Worm (Caenorhabditis elegans) whole organism, L3 larva: ENCODE results near the gene F59B10.2.
A peak's percentile ranks its signal among the peaks of the same experiment; 100 is the strongest.

Experiments used
- R02D3.7 ChIP-seq: fragments of 150-350 bp; optimal IDR thresholded peaks from 2 replicates; lab custom pipeline; 2014; ENCODE audit warnings: missing biosample characterization, missing genetic modification characterization
- ama-1 ChIP-seq: fragments of 150-350 bp; optimal IDR thresholded peaks from 2 replicates; lab custom pipeline; 2018
- ceh-16 ChIP-seq: sonication (generic microtip); optimal IDR thresholded peaks from 2 replicates; lab custom pipeline; 2017; ENCODE audit warnings: missing biosample characterization, missing genetic modification characterization
- egl-5 ChIP-seq: fragments of 150-350 bp; optimal IDR thresholded peaks from 2 replicates; lab custom pipeline; 2017; ENCODE audit warnings: missing biosample characterization, missing genetic modification reagents, missing genetic modification characterization, inconsistent platforms
- elt-2 ChIP-seq: sonication (generic microtip); optimal IDR thresholded peaks from 2 replicates; lab custom pipeline; 2016; ENCODE audit warnings: missing genetic modification reagents, mild to moderate bottlenecking, missing genetic modification characterization, missing compliant biosample characterization
- elt-3 ChIP-seq, 3 experiments: fragments of 150-350 bp in 1 of 3; sonication (generic microtip) in 2 of 3; optimal IDR thresholded peaks; 2 replicates in 2 of 3; 4 replicates in 1 of 3; lab custom pipeline; 2014 to 2017; ENCODE audit warnings: missing biosample characterization in 3 of 3, missing genetic modification characterization in 3 of 3
- eor-1 ChIP-seq, 2 experiments: fragments of 150-350 bp; optimal IDR thresholded peaks; 2 replicates each; lab custom pipeline; 2014 to 2018; ENCODE audit warnings: missing biosample characterization in 2 of 2, missing genetic modification characterization in 2 of 2
- fkh-10 ChIP-seq: sonication (generic microtip); optimal IDR thresholded peaks from 2 replicates; lab custom pipeline; 2017; ENCODE audit warnings: missing biosample characterization, missing genetic modification reagents, missing genetic modification characterization
- fkh-2 ChIP-seq: fragments of 150-350 bp; optimal IDR thresholded peaks from 2 replicates; lab custom pipeline; 2014; ENCODE audit warnings: missing biosample characterization, missing genetic modification reagents, missing genetic modification characterization
- fos-1 ChIP-seq: fragments of 150-350 bp; optimal IDR thresholded peaks from 2 replicates; lab custom pipeline; 2014; ENCODE audit warnings: missing biosample characterization, missing genetic modification characterization
- hmg-11 ChIP-seq: sonication (generic microtip); optimal IDR thresholded peaks from 2 replicates; lab custom pipeline; 2016; ENCODE audit warnings: missing genetic modification characterization, missing compliant biosample characterization
- jun-1 ChIP-seq: fragments of 150-350 bp; optimal IDR thresholded peaks from 2 replicates; lab custom pipeline; 2014; ENCODE audit warnings: missing biosample characterization, missing genetic modification reagents, missing genetic modification characterization
- lin-15B ChIP-seq: fragments of 150-350 bp; optimal IDR thresholded peaks from 2 replicates; lab custom pipeline; 2014; ENCODE audit warnings: missing biosample characterization, missing genetic modification characterization
- lin-39 ChIP-seq: fragments of 150-350 bp; optimal IDR thresholded peaks from 2 replicates; lab custom pipeline; 2018; ENCODE audit warnings: missing biosample characterization, missing genetic modification reagents, missing genetic modification characterization
- lsy-12 ChIP-seq: sonication (generic microtip); optimal IDR thresholded peaks from 2 replicates; lab custom pipeline; 2016; ENCODE audit warnings: mild to moderate bottlenecking, missing genetic modification characterization, missing compliant biosample characterization
- mdl-1 ChIP-seq: fragments of 150-350 bp; optimal IDR thresholded peaks from 2 replicates; lab custom pipeline; 2014; ENCODE audit warnings: missing biosample characterization, missing genetic modification characterization
- mml-1 ChIP-seq: fragments of 150-350 bp; sonication (generic microtip); optimal IDR thresholded peaks from 3 replicates; lab custom pipeline; 2014; ENCODE audit warnings: missing biosample characterization, missing genetic modification characterization
- nfya-1 ChIP-seq: sonication (generic microtip); optimal IDR thresholded peaks from 2 replicates; lab custom pipeline; 2017; ENCODE audit warnings: missing genetic modification characterization, mild to moderate bottlenecking, missing compliant biosample characterization, antibody characterized with exemption, moderate library complexity; ENCODE audit not compliant: insufficient read depth
- nhr-11 ChIP-seq: fragments of 150-350 bp; optimal IDR thresholded peaks from 2 replicates; lab custom pipeline; 2014; ENCODE audit warnings: missing biosample characterization, missing genetic modification characterization
- nhr-12 ChIP-seq: fragments of 150-350 bp; optimal IDR thresholded peaks from 2 replicates; lab custom pipeline; 2014; ENCODE audit warnings: missing biosample characterization, missing genetic modification characterization
- nhr-23 ChIP-seq: fragments of 150-350 bp; optimal IDR thresholded peaks from 2 replicates; lab custom pipeline; 2014; ENCODE audit warnings: missing biosample characterization, missing genetic modification reagents, missing genetic modification characterization
- nhr-237 ChIP-seq: fragments of 150-350 bp; optimal IDR thresholded peaks from 2 replicates; lab custom pipeline; 2014; ENCODE audit warnings: missing biosample characterization, missing genetic modification characterization
- nhr-25 ChIP-seq: sonication (generic microtip); optimal IDR thresholded peaks from 2 replicates; lab custom pipeline; 2017; ENCODE audit warnings: missing biosample characterization, missing genetic modification characterization
- nhr-28 ChIP-seq: fragments of 150-350 bp; optimal IDR thresholded peaks from 2 replicates; lab custom pipeline; 2014; ENCODE audit warnings: missing biosample characterization, missing genetic modification characterization
- nhr-43 ChIP-seq: sonication (generic microtip); optimal IDR thresholded peaks from 2 replicates; lab custom pipeline; 2016; ENCODE audit warnings: mild to moderate bottlenecking, missing genetic modification characterization, missing compliant biosample characterization; ENCODE audit not compliant: poor library complexity, severe bottlenecking
- nhr-67 ChIP-seq: fragments of 150-350 bp; optimal IDR thresholded peaks from 2 replicates; lab custom pipeline; 2014; ENCODE audit warnings: missing biosample characterization, missing genetic modification characterization
- nhr-76 ChIP-seq: fragments of 150-350 bp; sonication (generic microtip); optimal IDR thresholded peaks from 5 replicates; lab custom pipeline; 2014; ENCODE audit warnings: missing biosample characterization, missing genetic modification characterization
- nhr-77 ChIP-seq: fragments of 150-350 bp; optimal IDR thresholded peaks from 2 replicates; lab custom pipeline; 2014; ENCODE audit warnings: missing biosample characterization, missing genetic modification characterization
- pha-4 ChIP-seq: fragments of 150-350 bp; optimal IDR thresholded peaks from 2 replicates; lab custom pipeline; 2014; ENCODE audit warnings: missing biosample characterization, missing genetic modification reagents, missing genetic modification characterization
- pqm-1 ChIP-seq: fragments of 150-350 bp; optimal IDR thresholded peaks from 2 replicates; lab custom pipeline; 2017; ENCODE audit warnings: missing biosample characterization, missing genetic modification characterization, inconsistent platforms
- sea-2 ChIP-seq: fragments of 150-350 bp; sonication (generic microtip); optimal IDR thresholded peaks from 4 replicates; lab custom pipeline; 2014; ENCODE audit warnings: missing biosample characterization, missing genetic modification reagents, missing genetic modification characterization
- skn-1 ChIP-seq: fragments of 150-350 bp; optimal IDR thresholded peaks from 2 replicates; lab custom pipeline; 2014; ENCODE audit warnings: missing biosample characterization, missing genetic modification characterization
- snpc-4 ChIP-seq: fragments of 150-350 bp; optimal IDR thresholded peaks from 2 replicates; lab custom pipeline; 2014; ENCODE audit warnings: missing biosample characterization, missing genetic modification characterization
- tbx-2 ChIP-seq: sonication (generic microtip); optimal IDR thresholded peaks from 2 replicates; lab custom pipeline; 2016; ENCODE audit warnings: mild to moderate bottlenecking, missing genetic modification characterization, missing compliant biosample characterization
- unc-39 ChIP-seq: sonication (generic microtip); optimal IDR thresholded peaks from 4 replicates; lab custom pipeline; 2017; ENCODE audit warnings: missing biosample characterization, missing genetic modification characterization
- zag-1 ChIP-seq: fragments of 150-350 bp; optimal IDR thresholded peaks from 2 replicates; lab custom pipeline; 2014; ENCODE audit warnings: missing biosample characterization, missing genetic modification characterization
- ztf-11 ChIP-seq: fragments of 150-350 bp; optimal IDR thresholded peaks from 2 replicates; lab custom pipeline; 2014; ENCODE audit warnings: missing biosample characterization, missing genetic modification characterization

The F59B10.2 gene

DNA sequence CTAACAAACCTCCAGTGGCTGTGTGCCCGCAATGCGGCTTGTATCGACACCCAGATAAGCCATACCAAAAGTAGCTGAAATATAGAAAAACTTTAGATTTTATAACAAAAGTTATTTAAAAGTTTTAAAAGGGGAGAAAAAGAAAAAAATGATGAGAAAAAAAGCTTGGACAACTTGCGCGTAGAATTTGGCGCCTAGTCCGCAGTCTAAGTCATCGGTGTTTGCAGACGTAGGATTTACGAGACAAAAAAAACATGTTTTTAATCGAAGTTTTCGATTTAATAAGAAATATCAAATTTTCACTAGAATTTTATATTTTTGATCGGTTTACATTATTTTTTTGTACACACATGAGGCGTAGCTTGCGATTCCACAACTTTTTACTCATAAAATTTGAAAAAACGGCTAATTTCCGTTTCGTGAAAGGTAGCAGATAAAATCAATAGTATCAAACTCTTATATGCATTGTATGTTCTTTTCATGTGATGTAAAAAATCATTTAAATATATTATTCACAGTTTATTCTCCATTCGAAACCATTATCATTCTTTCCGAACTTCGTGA lies 32.4 kb upstream of the F59B10.2 start, which contains the start of gene pro-1 (continued):
- TF ChIP-seq nhr-237 = no peak

DNA sequence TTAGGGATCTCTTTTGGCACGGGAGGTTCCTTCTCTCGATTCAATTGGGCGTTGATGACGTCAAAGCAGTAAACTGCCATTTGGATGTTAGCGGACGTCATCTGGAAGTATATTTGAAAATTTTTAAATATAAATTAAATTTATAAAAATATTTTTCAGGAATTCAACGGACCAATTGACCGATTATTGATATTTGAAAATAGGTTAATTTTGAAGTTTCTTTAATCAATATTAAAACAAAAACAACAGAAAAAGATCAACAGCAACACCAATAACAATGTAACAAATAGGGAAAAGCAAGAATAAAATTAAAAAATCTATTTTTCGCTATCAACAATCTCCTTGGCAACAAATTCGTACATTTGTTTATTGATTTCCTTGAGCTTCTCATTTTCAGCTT lies 29.6 kb upstream of the F59B10.2 start, which contains the start of gene R166.3:
Gene R166.3 (minus strand): TSS at position 101 of the 400 bp plus-strand sequence.
- no peak for TF ChIP-seq fos-1
- no peak for TF ChIP-seq sea-2 (GFP tag; lab: Kevin White, UChicago)
- no peak for TF ChIP-seq mdl-1 (tag; lab: Kevin White, UChicago)
- no peak for TF ChIP-seq zag-1 (tag; lab: Kevin White, UChicago)
- no peak for TF ChIP-seq elt-2 (tag; lab: Kevin White, UChicago)
- TF ChIP-seq mml-1 (tag; lab: Kevin White, UChicago) = no peak

- TF ChIP-seq nhr-23 = peak; percentile 64
- TF ChIP-seq lin-15B = peak; percentile 39
- TF ChIP-seq egl-5 (tag; lab: Kevin White, UChicago) = peak; percentile 16
- TF ChIP-seq fkh-10 (GFP tag; lab: Kevin White, UChicago) = no peak
- peak; percentile 30 for TF ChIP-seq hmg-11 (tag; lab: Kevin White, UChicago)
- TF ChIP-seq snpc-4 (tag; lab: Kevin White, UChicago) = no peak
- no peak for TF ChIP-seq nhr-77
- TF ChIP-seq pha-4 (tag; lab: Kevin White, UChicago) = peak; percentile 61
- peak; percentile 50 for TF ChIP-seq nfya-1 (tag; lab: Kevin White, UChicago)
- no peak for TF ChIP-seq nhr-12 (tag; lab: Kevin White, UChicago)
- peak; percentile 79 for TF ChIP-seq nhr-43 (tag; lab: Kevin White, UChicago)
- TF ChIP-seq lsy-12 (tag; lab: Kevin White, UChicago) = peak; percentile 51
- TF ChIP-seq elt-2 (tag; lab: Kevin White, UChicago) = peak; percentile 28
- peak; percentile 14 for TF ChIP-seq R02D3.7 (tag; lab: Kevin White, UChicago)
Measured at ce11 chrII:10537988-10538387, 28.3 kb upstream of the F59B10.2 start.

DNA sequence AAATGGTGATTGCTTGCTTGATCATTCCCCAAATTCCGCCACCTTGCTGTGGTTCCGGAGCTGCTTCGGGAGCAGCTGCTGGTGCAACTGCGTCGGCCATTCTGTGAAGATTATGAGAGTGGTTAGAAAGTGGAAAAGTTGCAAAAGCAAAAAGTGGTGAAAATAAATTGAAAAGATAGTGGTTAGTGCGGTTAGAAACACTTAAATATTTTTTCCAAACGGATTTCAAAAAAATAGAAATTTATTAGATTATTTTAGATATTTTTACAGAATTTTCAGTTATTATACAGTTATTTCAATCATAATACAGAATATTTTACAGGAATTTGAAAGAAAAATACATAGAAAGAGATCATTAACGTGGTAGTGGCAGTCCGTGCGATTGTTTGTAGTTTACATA lies 27.9 kb upstream of the F59B10.2 start, which contains the start of gene R166.2:
Gene R166.2 (minus strand): TSS at position 101 of the 400 bp plus-strand sequence.
- TF ChIP-seq nhr-25 (tag; lab: Kevin White, UChicago) (no peak), nhr-28 (no peak), fkh-2 (tag; lab: Kevin White, UChicago) (no peak), ceh-16 (no peak), lin-39 (tag; lab: Kevin White, UChicago) (no peak), mdl-1 (tag; lab: Kevin White, UChicago) (no peak), nhr-23 (no peak), pqm-1 (no peak), R02D3.7 (tag; lab: Kevin White, UChicago) (no peak)

- TF ChIP-seq nhr-237 = no peak
- TF ChIP-seq zag-1 (tag; lab: Kevin White, UChicago) = no peak
- TF ChIP-seq eor-1 (tag; optimal IDR thresholded peaks at IDR 0.05; lab: Kevin White, UChicago) = no peak
- TF ChIP-seq nhr-67 = no peak
- no peak for TF ChIP-seq tbx-2 (tag; lab: Kevin White, UChicago)
- TF ChIP-seq fkh-2 (tag; lab: Kevin White, UChicago) = no peak
- no peak for TF ChIP-seq elt-2 (tag; lab: Kevin White, UChicago)
- TF ChIP-seq jun-1 (tag; lab: Kevin White, UChicago) = no peak
- no peak for TF ChIP-seq fkh-10 (GFP tag; lab: Kevin White, UChicago)
- TF ChIP-seq ztf-11 = no peak
- no peak for TF ChIP-seq ama-1 (lab: Kevin White, UChicago)
- TF ChIP-seq, all 47 proteins: peak for 0
Measured at ce11 chrII:10533985-10534384, 24.3 kb upstream of the F59B10.2 start.

DNA sequence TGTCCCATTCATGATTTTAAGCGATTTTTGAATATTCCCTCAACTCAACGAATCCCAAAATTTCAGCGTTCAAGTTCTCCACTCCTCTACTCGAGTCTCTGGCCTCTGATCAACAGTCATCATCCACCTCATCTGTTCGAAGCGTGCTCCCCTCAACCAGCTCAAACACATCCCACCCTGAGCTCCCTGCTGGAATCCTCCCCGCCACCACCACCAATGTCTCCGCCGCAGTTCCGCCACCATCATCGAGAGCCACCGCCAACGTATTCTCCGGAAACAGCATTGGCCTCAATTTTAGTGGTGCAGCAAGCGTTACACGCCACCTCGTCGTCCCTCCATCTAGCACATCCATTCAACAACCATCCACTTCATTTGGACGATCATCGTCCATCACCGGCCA lies 22.0 kb upstream of the F59B10.2 start:
- no peak for TF ChIP-seq nhr-11 (tag; lab: Kevin White, UChicago)
- no peak for TF ChIP-seq ama-1 (lab: Kevin White, UChicago)
- no peak for TF ChIP-seq lin-39 (tag; lab: Kevin White, UChicago)
- TF ChIP-seq unc-39 = no peak
- no peak for TF ChIP-seq nhr-67
- no peak for TF ChIP-seq elt-3 (tag; optimal IDR thresholded peaks at IDR 0.05; lab: Kevin White, UChicago)
- no peak for TF ChIP-seq tbx-2 (tag; lab: Kevin White, UChicago)
- no peak for TF ChIP-seq nhr-76 (tag; lab: Kevin White, UChicago)
- no peak for TF ChIP-seq fos-1
- no peak for TF ChIP-seq nhr-77
- TF ChIP-seq egl-5 (tag; lab: Kevin White, UChicago) = no peak
- TF ChIP-seq nhr-23 = no peak
- TF ChIP-seq mdl-1 (tag; lab: Kevin White, UChicago) = no peak
- TF ChIP-seq nhr-12 (tag; lab: Kevin White, UChicago) = no peak
- no peak for TF ChIP-seq skn-1
- TF ChIP-seq, all 47 proteins: peak for 0
